Worm (Caenorhabditis elegans) whole organism, young adult: ENCODE data around the gene F54E7.9.

Source experiments
- B0019.2 ChIP-seq: fragments of 200-800 bp; sonication (Bioruptor generic); conservative IDR thresholded peaks from 2 replicates; pipeline ENCODE4 v1.3.6; 2022; ENCODE audit warnings: missing genetic modification reagents, missing genetic modification characterization, missing compliant biosample characterization
- F39B2.1 ChIP-seq: fragments of 200-800 bp; sonication (Bioruptor generic); IDR thresholded peaks from 2 replicates; pipeline ENCODE4 v1.3.6; 2022; ENCODE audit warnings: missing genetic modification reagents, missing genetic modification characterization, missing compliant biosample characterization
- F57A8.1 ChIP-seq: fragments of 200-800 bp; sonication (Bioruptor generic); optimal IDR thresholded peaks from 2 replicates; lab custom pipeline; 2018; ENCODE audit warnings: mild to moderate bottlenecking, missing genetic modification characterization, moderate library complexity, missing compliant biosample characterization
- Y56A3A.18 ChIP-seq: fragments of 200-800 bp; sonication (Bioruptor generic); IDR thresholded peaks from 2 replicates; pipeline ENCODE4 v1.3.6; 2022; ENCODE audit warnings: missing genetic modification reagents, missing genetic modification characterization, missing compliant biosample characterization
- aptf-2 ChIP-seq: fragments of 200-800 bp; sonication (Bioruptor generic); conservative IDR thresholded peaks from 2 replicates; pipeline ENCODE4 v1.3.6; 2022; ENCODE audit warnings: missing genetic modification reagents, missing genetic modification characterization, missing compliant biosample characterization
- athp-1 ChIP-seq: sonication (generic microtip); optimal IDR thresholded peaks from 2 replicates; lab custom pipeline; 2017; ENCODE audit warnings: mild to moderate bottlenecking, missing genetic modification characterization, missing compliant biosample characterization
- bed-1 ChIP-seq: fragments of 200-800 bp; sonication (Bioruptor generic); IDR thresholded peaks from 2 replicates; pipeline ENCODE4 v1.3.6; 2022; ENCODE audit warnings: missing genetic modification reagents, missing genetic modification characterization, missing compliant biosample characterization
- him-1 ChIP-seq: sonication (generic microtip); optimal IDR thresholded peaks from 2 replicates; lab custom pipeline; 2016; ENCODE audit warnings: missing genotype, missing genetic modification reagents, missing genetic modification characterization, missing compliant biosample characterization
- hsf-1 ChIP-seq: fragments of 200-800 bp; sonication (Bioruptor generic); IDR thresholded peaks from 2 replicates; pipeline ENCODE4 v1.3.6; 2022; ENCODE audit warnings: missing genetic modification reagents, missing genetic modification characterization, missing compliant biosample characterization
- lsl-1 ChIP-seq: fragments of 200-800 bp; sonication (Bioruptor generic); optimal IDR thresholded peaks from 2 replicates; lab custom pipeline; 2018; ENCODE audit warnings: mild to moderate bottlenecking, missing genetic modification characterization, moderate library complexity, missing compliant biosample characterization
- mcd-1 ChIP-seq: fragments of 200-800 bp; sonication (Bioruptor generic); IDR thresholded peaks from 2 replicates; pipeline ENCODE4 v1.3.6; 2022; ENCODE audit warnings: missing genetic modification reagents, missing genetic modification characterization, missing compliant biosample characterization
- nhr-90 ChIP-seq: sonication (generic microtip); optimal IDR thresholded peaks from 2 replicates; lab custom pipeline; 2016; ENCODE audit warnings: missing genotype, mild to moderate bottlenecking, missing genetic modification characterization, missing compliant biosample characterization
- snpc-1.1 ChIP-seq: sonication (generic microtip); optimal IDR thresholded peaks from 2 replicates; lab custom pipeline; 2017; ENCODE audit warnings: missing genetic modification characterization, mild to moderate bottlenecking, missing compliant biosample characterization, antibody characterized with exemption, moderate library complexity, missing genotype, missing genetic modification reagents; ENCODE audit not compliant: insufficient read depth
- tlf-1 ChIP-seq: fragments of 200-800 bp; sonication (Bioruptor generic); optimal IDR thresholded peaks from 2 replicates; lab custom pipeline; 2018; ENCODE audit warnings: mild to moderate bottlenecking, missing genetic modification characterization, missing compliant biosample characterization
- zfh-2 ChIP-seq: fragments of 200-800 bp; sonication (Bioruptor generic); conservative IDR thresholded peaks from 2 replicates; pipeline ENCODE4 v1.3.6; 2022; ENCODE audit warnings: missing genetic modification reagents, missing genetic modification characterization, missing compliant biosample characterization

The F54E7.9 gene

ce11 chrIII:5629225-5629624 is 48.5 kb downstream of the F54E7.9 start:
- no peak for TF ChIP-seq mcd-1 (GFP tag; lab: Robert Waterston, UW)
- TF ChIP-seq hsf-1 (GFP tag; lab: Robert Waterston, UW): no peak
- no peak for TF ChIP-seq nhr-90 (tag; lab: Kevin White, UChicago)
- TF ChIP-seq tlf-1 (GFP tag; lab: Kevin White, UChicago): no peak
- no peak for TF ChIP-seq him-1
- no peak for TF ChIP-seq F39B2.1 (GFP tag; lab: Robert Waterston, UW)
- TF ChIP-seq Y56A3A.18 (GFP tag; lab: Robert Waterston, UW): no peak
- no peak for TF ChIP-seq F57A8.1 (GFP tag; lab: Kevin White, UChicago)
- no peak for TF ChIP-seq bed-1 (GFP tag; lab: Robert Waterston, UW)
- no peak for TF ChIP-seq zfh-2
- TF ChIP-seq B0019.2 (GFP tag; lab: Robert Waterston, UW): no peak
- no peak for TF ChIP-seq snpc-1.1 (tag; lab: Kevin White, UChicago)
- no peak for TF ChIP-seq lsl-1 (GFP tag; lab: Kevin White, UChicago)
- TF ChIP-seq athp-1 (tag; lab: Kevin White, UChicago): no peak

DNA sequence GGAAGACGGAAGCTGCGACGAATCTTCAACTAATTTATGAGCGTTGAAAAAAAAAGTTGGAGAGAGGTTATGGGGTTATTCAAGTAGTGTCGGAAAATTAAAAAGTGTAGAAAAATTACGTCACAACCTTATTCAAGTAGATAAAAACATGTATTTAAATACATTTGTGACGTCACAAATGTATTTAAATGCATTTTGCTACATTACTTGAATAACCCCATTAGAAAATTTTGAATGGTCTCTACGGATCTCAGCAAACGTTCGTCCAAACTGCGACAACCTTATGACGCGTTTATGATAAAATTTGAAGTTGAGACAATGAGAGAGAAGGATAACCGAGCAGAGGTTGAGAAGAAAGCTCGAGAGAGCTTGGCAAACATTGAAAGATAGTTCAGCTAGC is 50.2 kb downstream of the F54E7.9 start:
- 0 out of 2 replicates have a peak, but pooled peaks have one; percentile 5 for TF ChIP-seq aptf-2 (GFP tag; lab: Robert Waterston, UW)
